Worm (Caenorhabditis elegans) whole organism, late embryonic: ENCODE measurements around the gene spp-20.

Experiments
- F13H6.1 ChIP-seq: sonication (generic microtip); optimal IDR thresholded peaks from 2 replicates; lab custom pipeline; 2016; ENCODE audit warnings: missing genetic modification characterization, missing compliant biosample characterization
- K02D7.2 ChIP-seq: sonication (generic microtip); optimal IDR thresholded peaks from 2 replicates; lab custom pipeline; 2017; ENCODE audit warnings: mild to moderate bottlenecking, missing genetic modification characterization, missing compliant biosample characterization
- T23F11.4 ChIP-seq: fragments of 200-800 bp; sonication (Bioruptor generic); optimal IDR thresholded peaks from 2 replicates; lab custom pipeline; 2018; ENCODE audit warnings: mild to moderate bottlenecking, missing genetic modification characterization, missing compliant biosample characterization
- ama-1 ChIP-seq: fragments of 150-350 bp; optimal IDR thresholded peaks from 2 replicates; lab custom pipeline; 2014
- ceh-14 ChIP-seq: sonication (generic microtip); optimal IDR thresholded peaks from 2 replicates; lab custom pipeline; 2016; ENCODE audit warnings: missing genotype, missing genetic modification characterization, missing compliant biosample characterization
- ceh-24 ChIP-seq: sonication (generic microtip); optimal IDR thresholded peaks from 2 replicates; lab custom pipeline; 2016; ENCODE audit warnings: mild to moderate bottlenecking, missing genetic modification characterization, missing compliant biosample characterization
- ceh-34 ChIP-seq: sonication (generic microtip); optimal IDR thresholded peaks from 2 replicates; lab custom pipeline; 2016; ENCODE audit warnings: mild to moderate bottlenecking, missing genetic modification characterization, missing compliant biosample characterization
- ceh-6 ChIP-seq: fragments of 200-800 bp; sonication (Bioruptor generic); optimal IDR thresholded peaks from 2 replicates; lab custom pipeline; 2018; ENCODE audit warnings: mild to moderate bottlenecking, missing genetic modification characterization, missing compliant biosample characterization
- ceh-9 ChIP-seq: sonication (generic microtip); optimal IDR thresholded peaks from 2 replicates; lab custom pipeline; 2016; ENCODE audit warnings: mild to moderate bottlenecking, missing genetic modification characterization, inconsistent platforms, missing compliant biosample characterization
- dmd-4 ChIP-seq: sonication (generic microtip); optimal IDR thresholded peaks from 2 replicates; lab custom pipeline; 2016; ENCODE audit warnings: borderline replicate concordance, missing genetic modification characterization, missing compliant biosample characterization
- elt-2 ChIP-seq: sonication (generic microtip); optimal IDR thresholded peaks from 2 replicates; lab custom pipeline; 2016; ENCODE audit warnings: missing genetic modification reagents, missing genetic modification characterization, missing compliant biosample characterization
- elt-4 ChIP-seq: sonication (generic microtip); optimal IDR thresholded peaks from 2 replicates; lab custom pipeline; 2016; ENCODE audit warnings: missing genetic modification characterization, missing compliant biosample characterization
- ets-4 ChIP-seq: sonication (generic microtip); optimal IDR thresholded peaks from 2 replicates; lab custom pipeline; 2016; ENCODE audit warnings: missing genetic modification characterization, missing compliant biosample characterization
- fkh-10 ChIP-seq: fragments of 150-350 bp; optimal IDR thresholded peaks from 2 replicates; lab custom pipeline; 2014; ENCODE audit warnings: missing biosample characterization, missing genetic modification reagents, missing genetic modification characterization
- fkh-6 ChIP-seq: sonication (generic microtip); optimal IDR thresholded peaks from 2 replicates; lab custom pipeline; 2016; ENCODE audit warnings: missing genetic modification characterization, missing compliant biosample characterization
- gmeb-2 ChIP-seq: sonication (generic microtip); optimal IDR thresholded peaks from 2 replicates; lab custom pipeline; 2016; ENCODE audit warnings: missing genetic modification characterization, inconsistent platforms, missing compliant biosample characterization
- hlh-13 ChIP-seq: fragments of 200-800 bp; sonication (Bioruptor generic); optimal IDR thresholded peaks from 2 replicates; lab custom pipeline; 2018; ENCODE audit warnings: mild to moderate bottlenecking, missing genetic modification characterization, missing compliant biosample characterization
- lin-11 ChIP-seq: fragments of 200-800 bp; sonication (Bioruptor generic); optimal IDR thresholded peaks from 2 replicates; lab custom pipeline; 2018; ENCODE audit warnings: mild to moderate bottlenecking, missing genetic modification characterization, missing compliant biosample characterization
- mec-3 ChIP-seq: sonication (generic microtip); optimal IDR thresholded peaks from 2 replicates; lab custom pipeline; 2016; ENCODE audit warnings: borderline replicate concordance, missing genetic modification characterization, missing compliant biosample characterization
- pax-1 ChIP-seq: fragments of 150-350 bp; optimal IDR thresholded peaks from 2 replicates; lab custom pipeline; 2014; ENCODE audit warnings: missing biosample characterization, missing genetic modification characterization
- rnt-1 ChIP-seq: sonication (generic microtip); optimal IDR thresholded peaks from 2 replicates; lab custom pipeline; 2016; ENCODE audit warnings: missing genetic modification characterization, missing compliant biosample characterization
- sdc-2 ChIP-seq: sonication (generic microtip); optimal IDR thresholded peaks from 2 replicates; lab custom pipeline; 2016; ENCODE audit warnings: missing genotype, missing genetic modification characterization, missing compliant biosample characterization
- sox-4 ChIP-seq: sonication (generic microtip); optimal IDR thresholded peaks from 2 replicates; lab custom pipeline; 2017; ENCODE audit warnings: mild to moderate bottlenecking, missing genetic modification characterization, inconsistent platforms, missing compliant biosample characterization
- unc-42 ChIP-seq: sonication (generic microtip); optimal IDR thresholded peaks from 2 replicates; lab custom pipeline; 2016; ENCODE audit warnings: missing genotype, missing genetic modification characterization, missing compliant biosample characterization
- unc-86 ChIP-seq: sonication (generic microtip); optimal IDR thresholded peaks from 2 replicates; lab custom pipeline; 2016; ENCODE audit warnings: missing genetic modification characterization, missing compliant biosample characterization
- ztf-16 ChIP-seq: sonication (generic microtip); optimal IDR thresholded peaks from 2 replicates; lab custom pipeline; 2017; ENCODE audit warnings: missing genetic modification characterization, missing compliant biosample characterization

spp-20 gene

DNA sequence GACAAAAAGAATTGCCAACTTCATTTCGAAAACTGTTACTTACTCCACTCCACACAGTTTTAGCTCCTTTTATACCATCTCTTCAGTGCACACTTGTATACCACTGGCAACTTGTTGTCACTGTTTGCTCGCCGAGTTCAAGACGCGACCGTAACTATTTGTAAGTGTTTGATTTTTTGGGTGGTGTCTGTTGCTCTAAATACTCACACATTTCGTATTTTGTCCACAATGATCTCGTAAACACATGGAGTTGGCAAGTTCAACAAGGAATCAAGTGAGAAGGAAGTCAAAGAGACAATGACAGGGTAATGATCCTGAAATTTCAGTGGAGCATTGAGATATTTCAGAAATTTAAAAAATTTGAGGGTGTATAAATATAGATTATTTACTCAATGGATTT lies 25.0 kb downstream of the spp-20 start, which contains the start of gene hpo-26:
Gene hpo-26, minus strand, starts transcription at position 31 of the 400 bp plus-strand sequence.
- TF ChIP-seq ets-4 (no peak), ama-1 (lab: Kevin White, UChicago) (peak; percentile 6)

DNA sequence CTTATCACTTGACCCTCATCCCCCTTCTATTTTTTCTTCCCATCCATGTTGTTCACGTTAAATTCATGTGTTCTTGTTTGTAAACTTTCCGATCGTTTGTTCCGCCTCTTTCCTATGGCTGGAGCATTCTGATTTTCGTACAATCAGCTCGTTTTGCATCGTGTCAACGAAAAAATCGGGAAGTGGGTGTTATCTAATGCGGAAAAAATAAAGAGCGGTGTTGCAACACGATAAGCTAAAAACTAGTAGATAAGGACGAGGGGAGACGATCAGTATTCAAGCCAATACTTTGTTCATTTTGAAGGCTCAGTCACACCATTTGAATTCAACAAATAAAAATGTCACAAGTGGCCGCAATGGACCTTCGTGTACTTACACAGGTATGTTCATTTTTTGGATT lies 33.2 kb downstream of the spp-20 start, which contains the start of gene acs-1:
Gene acs-1, plus strand, starts transcription at position 233 of the 400 bp plus-strand sequence.
- TF ChIP-seq fkh-10 (GFP tag; lab: Kevin White, UChicago) (no peak), elt-2 (tag; lab: Kevin White, UChicago) (peak; percentile 43)

DNA sequence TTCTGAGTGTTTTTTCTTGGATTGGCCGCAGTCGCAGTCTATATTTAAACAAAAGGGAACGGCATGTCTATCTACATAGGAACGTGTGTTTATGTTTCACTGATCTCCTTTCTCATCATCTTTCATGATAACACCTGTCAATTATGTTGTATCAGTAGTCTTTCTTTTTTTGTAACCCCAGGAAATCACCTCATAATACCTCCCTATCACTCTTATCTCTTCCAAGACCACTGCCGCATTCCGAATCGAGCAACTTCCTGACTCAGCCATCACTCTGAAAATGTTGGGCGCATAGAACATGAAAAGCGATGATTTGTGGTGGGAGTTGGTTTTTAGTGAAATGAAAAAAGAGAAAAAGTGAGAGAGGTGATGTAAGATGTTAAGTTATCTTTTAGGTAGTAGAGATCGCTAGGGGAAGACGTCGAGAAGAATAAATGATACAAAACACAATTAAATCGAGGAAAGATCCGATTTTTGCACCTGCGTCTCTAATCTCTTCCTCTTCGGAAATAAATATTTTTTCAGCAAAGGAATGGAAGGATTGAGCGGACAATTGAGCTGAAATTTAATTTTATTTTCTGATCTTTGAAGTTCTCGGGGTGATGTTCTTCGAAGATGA lies 35.0 kb downstream of the spp-20 start:
- TF ChIP-seq ama-1 (lab: Kevin White, UChicago), result no peak
- no peak for TF ChIP-seq ceh-14 (tag; lab: Kevin White, UChicago)
- no peak for TF ChIP-seq mec-3 (tag; lab: Kevin White, UChicago)
- peak; percentile 10 for TF ChIP-seq elt-2 (tag; lab: Kevin White, UChicago)
- no peak for TF ChIP-seq dmd-4 (tag; lab: Kevin White, UChicago)
- TF ChIP-seq sox-4 (tag; lab: Kevin White, UChicago), result no peak
- TF ChIP-seq, all 69 proteins: peak for 1

DNA sequence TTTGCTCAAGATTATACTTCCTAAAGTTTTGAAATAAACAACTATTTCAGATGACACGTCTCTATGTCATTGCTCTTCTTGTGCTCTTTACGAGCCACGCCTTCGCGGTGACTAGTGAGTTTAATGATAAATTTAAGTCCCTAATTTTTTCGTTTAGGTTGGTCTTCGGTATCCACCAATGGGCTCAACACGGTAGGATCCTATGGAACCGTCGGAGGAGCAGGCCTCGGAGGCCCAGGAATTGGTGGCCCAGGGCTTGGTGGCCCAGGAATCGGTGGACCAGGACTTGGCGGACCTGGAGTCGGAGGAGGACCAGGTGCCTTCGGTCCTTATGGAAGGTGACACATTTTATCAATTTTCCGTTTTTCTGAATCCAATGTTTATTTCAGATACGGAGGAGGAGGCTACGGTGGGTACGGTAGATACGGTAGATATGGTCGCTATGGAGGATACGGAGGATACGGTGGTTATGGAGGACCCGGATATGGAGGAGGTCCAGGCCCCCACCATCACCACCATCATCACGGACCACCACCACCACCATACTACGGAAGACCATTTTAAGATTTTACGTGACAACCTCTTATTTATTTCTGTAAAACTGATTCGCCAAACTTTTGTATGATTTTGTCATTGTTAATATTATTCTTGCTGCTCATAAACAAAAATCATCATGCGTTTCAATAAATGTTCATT lies 37.5 kb downstream of the spp-20 start, which contains the start of the genes F46E10.2 and F46E10.18:
Gene F46E10.2, plus strand, starts transcription at position 51 of the 696 bp plus-strand sequence.
Gene F46E10.18, plus strand, starts transcription at position 646 of the 696 bp plus-strand sequence.
- no peak for TF ChIP-seq sdc-2 (tag; lab: Kevin White, UChicago)
- no peak for TF ChIP-seq ceh-6

DNA sequence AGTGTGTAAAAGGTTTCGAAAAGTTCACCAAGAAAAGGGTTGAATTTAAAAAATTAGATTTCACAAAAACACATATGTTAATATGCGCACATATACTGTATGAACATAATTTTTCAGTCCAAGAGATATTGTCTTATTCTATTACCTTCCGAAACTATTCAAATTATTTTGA lies 39.9 kb downstream of the spp-20 start, which contains the start of gene F46E10.3:
Gene F46E10.3, plus strand, starts transcription at position 73 of the 172 bp plus-strand sequence.
- TF ChIP-seq sdc-2 (tag; lab: Kevin White, UChicago), result no peak
- no peak for TF ChIP-seq elt-4 (tag; lab: Kevin White, UChicago)
- no peak for TF ChIP-seq hlh-13 (GFP tag; lab: Kevin White, UChicago)
- TF ChIP-seq mec-3 (tag; lab: Kevin White, UChicago), result no peak
- TF ChIP-seq pax-1 (tag; lab: Kevin White, UChicago), result no peak
- no peak for TF ChIP-seq F13H6.1 (tag; lab: Kevin White, UChicago)
- TF ChIP-seq ceh-6, result no peak
- no peak for TF ChIP-seq unc-42
- TF ChIP-seq K02D7.2 (tag; lab: Kevin White, UChicago), result no peak
- TF ChIP-seq rnt-1, result no peak
- no peak for TF ChIP-seq elt-2 (tag; lab: Kevin White, UChicago)
- TF ChIP-seq ceh-24 (tag; lab: Kevin White, UChicago), result no peak
- no peak for TF ChIP-seq ztf-16 (tag; lab: Kevin White, UChicago)
- TF ChIP-seq T23F11.4, result no peak
- TF ChIP-seq lin-11 (tag; lab: Kevin White, UChicago), result no peak
- TF ChIP-seq unc-86 (tag; lab: Kevin White, UChicago), result no peak
- TF ChIP-seq ceh-9 (tag; lab: Kevin White, UChicago), result no peak
- no peak for TF ChIP-seq ceh-34 (tag; lab: Kevin White, UChicago)
- TF ChIP-seq fkh-6, result no peak

DNA sequence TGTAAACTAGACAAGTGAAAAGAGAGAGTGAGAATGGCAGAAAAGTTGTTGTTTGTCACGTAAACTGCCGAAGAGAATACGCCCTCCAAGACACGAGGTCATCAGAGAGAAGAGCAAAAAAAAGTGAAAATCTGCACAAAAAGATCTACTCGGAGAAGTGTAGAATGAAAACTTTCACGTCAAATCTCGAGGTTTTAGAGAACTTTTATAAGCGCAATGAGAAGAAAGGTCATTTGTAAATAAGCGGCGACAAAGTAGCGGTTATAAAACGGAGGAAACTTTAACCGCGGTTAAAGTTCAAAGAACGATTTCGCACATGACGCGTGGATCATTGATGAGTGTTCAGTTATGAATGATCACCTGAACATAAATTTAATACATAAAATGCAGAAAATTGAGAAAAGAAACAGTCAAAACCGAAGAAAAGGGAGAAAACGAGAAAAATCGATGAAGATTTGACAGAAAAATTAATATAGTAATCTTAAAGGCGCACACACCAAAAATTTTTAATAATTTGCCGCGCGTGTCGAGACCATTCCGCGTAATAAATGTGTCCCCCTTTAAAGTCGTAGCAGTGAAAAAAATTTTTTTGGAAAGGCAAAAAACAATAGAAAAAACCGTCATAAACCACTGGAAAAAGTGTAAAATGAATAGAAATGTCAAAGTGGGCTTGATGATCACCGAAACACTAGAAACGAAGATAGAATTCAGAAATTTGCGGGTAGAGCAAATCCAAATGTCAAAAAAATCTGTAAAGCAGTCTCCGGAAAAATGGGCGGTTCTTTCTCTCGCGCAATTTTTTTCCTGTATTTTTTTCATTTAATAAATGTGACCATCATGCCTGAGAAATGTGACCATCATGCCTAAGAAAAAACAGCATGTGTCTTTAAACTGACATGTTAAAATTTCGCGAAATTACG lies 40.4 kb downstream of the spp-20 start:
- TF ChIP-seq gmeb-2 (tag; lab: Kevin White, UChicago), result no peak
